Worm (Caenorhabditis elegans) whole organism, young adult: Measurements from ENCODE around the gene pdi-6.
A peak's percentile ranks its signal among the peaks of the same experiment; 100 is the strongest.

ENCODE experiments used
- B0035.1 ChIP-seq: sonication (generic microtip); optimal IDR thresholded peaks from 2 replicates; lab custom pipeline; 2016; ENCODE audit warnings: missing genetic modification characterization, mild to moderate bottlenecking, missing compliant biosample characterization, missing genotype, missing genetic modification reagents
- D2030.7 ChIP-seq: fragments of 200-800 bp; sonication (Bioruptor generic); IDR thresholded peaks from 2 replicates; pipeline ENCODE4 v1.3.6; 2022; ENCODE audit warnings: missing genetic modification reagents, missing genetic modification characterization, missing compliant biosample characterization
- F37B4.10 ChIP-seq: fragments of 200-800 bp; sonication (Bioruptor generic); IDR thresholded peaks from 2 replicates; pipeline ENCODE4 v1.3.6; 2022; ENCODE audit warnings: missing genetic modification characterization, missing compliant biosample characterization
- F49E8.2 ChIP-seq: sonication (generic microtip); optimal IDR thresholded peaks from 3 replicates; lab custom pipeline; 2017; ENCODE audit warnings: missing genetic modification characterization, mild to moderate bottlenecking, missing compliant biosample characterization, antibody characterized with exemption, moderate library complexity; ENCODE audit not compliant: insufficient read depth
- F55B11.4 ChIP-seq: sonication (generic microtip); optimal IDR thresholded peaks from 2 replicates; lab custom pipeline; 2016; ENCODE audit warnings: missing compliant biosample characterization, missing genetic modification characterization, borderline replicate concordance; ENCODE audit not compliant: insufficient read depth
- Y67H2A.10 ChIP-seq: fragments of 200-800 bp; sonication (Bioruptor generic); conservative IDR thresholded peaks from 2 replicates; pipeline ENCODE4 v1.3.6; 2022; ENCODE audit warnings: missing genetic modification reagents, missing genetic modification characterization, missing compliant biosample characterization
- Y79H2A.3 ChIP-seq: fragments of 200-800 bp; sonication (Bioruptor generic); conservative IDR thresholded peaks from 2 replicates; pipeline ENCODE4 v1.3.6; 2022; ENCODE audit warnings: missing genetic modification reagents, missing genetic modification characterization, missing compliant biosample characterization
- Y95B8A.8 ChIP-seq: fragments of 200-800 bp; sonication (Bioruptor generic); IDR thresholded peaks from 2 replicates; pipeline ENCODE4 v1.3.6; 2022; ENCODE audit warnings: missing genetic modification reagents, missing genetic modification characterization, missing compliant biosample characterization
- aptf-2 ChIP-seq: fragments of 200-800 bp; sonication (Bioruptor generic); conservative IDR thresholded peaks from 2 replicates; pipeline ENCODE4 v1.3.6; 2022; ENCODE audit warnings: missing genetic modification reagents, missing genetic modification characterization, missing compliant biosample characterization
- atf-7 ChIP-seq: sonication (generic microtip); optimal IDR thresholded peaks from 2 replicates; lab custom pipeline; 2017; ENCODE audit warnings: mild to moderate bottlenecking, missing genetic modification characterization, missing compliant biosample characterization
- bed-1 ChIP-seq: fragments of 200-800 bp; sonication (Bioruptor generic); IDR thresholded peaks from 2 replicates; pipeline ENCODE4 v1.3.6; 2022; ENCODE audit warnings: missing genetic modification reagents, missing genetic modification characterization, missing compliant biosample characterization
- cebp-1 ChIP-seq, 2 experiments: fragments of 200-800 bp in 1 of 2; sonication (Bioruptor generic) in 1 of 2; sonication (generic microtip) in 1 of 2; IDR thresholded peaks in 1 of 2; optimal IDR thresholded peaks in 1 of 2; 2 replicates each; pipeline versions ENCODE4 v1.3.6 to Lab custom; 2017 to 2022; ENCODE audit warnings: missing compliant biosample characterization in 2 of 2, missing genetic modification characterization in 2 of 2, mild to moderate bottlenecking in 1 of 2, missing genetic modification reagents in 1 of 2, moderate library complexity in 1 of 2
- cebp-2 ChIP-seq: fragments of 200-800 bp; sonication (Bioruptor generic); IDR thresholded peaks from 2 replicates; pipeline ENCODE4 v1.3.6; 2022; ENCODE audit warnings: missing genetic modification characterization, missing compliant biosample characterization
- ceh-79 ChIP-seq: sonication (generic microtip); optimal IDR thresholded peaks from 2 replicates; lab custom pipeline; 2017; ENCODE audit warnings: mild to moderate bottlenecking, missing genetic modification characterization, missing compliant biosample characterization
- ceh-91 ChIP-seq: fragments of 200-800 bp; sonication (Bioruptor generic); IDR thresholded peaks from 2 replicates; pipeline ENCODE4 v1.3.6; 2022; ENCODE audit warnings: missing genetic modification reagents, missing genetic modification characterization, missing compliant biosample characterization
- dox-1 ChIP-seq: fragments of 200-800 bp; sonication (Bioruptor generic); IDR thresholded peaks from 2 replicates; pipeline ENCODE4 v1.3.6; 2022; ENCODE audit warnings: missing genetic modification reagents, missing genetic modification characterization, missing compliant biosample characterization
- egl-44 ChIP-seq: fragments of 200-800 bp; sonication (Bioruptor generic); IDR thresholded peaks from 2 replicates; pipeline ENCODE4 v1.3.6; 2022; ENCODE audit warnings: missing genetic modification reagents, missing genetic modification characterization, missing compliant biosample characterization
- ekl-4 ChIP-seq: fragments of 200-800 bp; sonication (Bioruptor generic); IDR thresholded peaks from 2 replicates; pipeline ENCODE4 v1.3.6; 2022; ENCODE audit warnings: missing genetic modification reagents, missing genetic modification characterization, missing compliant biosample characterization
- gei-17 ChIP-seq: fragments of 200-800 bp; sonication (Bioruptor generic); optimal IDR thresholded peaks from 2 replicates; lab custom pipeline; 2018; ENCODE audit warnings: mild to moderate bottlenecking, missing genetic modification characterization, missing compliant biosample characterization
- hlh-12 ChIP-seq: sonication (generic microtip); optimal IDR thresholded peaks from 2 replicates; lab custom pipeline; 2016; ENCODE audit warnings: missing genetic modification characterization, missing compliant biosample characterization
- lin-40 ChIP-seq: sonication (generic microtip); optimal IDR thresholded peaks from 2 replicates; lab custom pipeline; 2016; ENCODE audit warnings: missing genetic modification characterization, mild to moderate bottlenecking, missing compliant biosample characterization, missing genotype, missing genetic modification reagents
- lsy-27 ChIP-seq: sonication (generic microtip); optimal IDR thresholded peaks from 2 replicates; lab custom pipeline; 2017; ENCODE audit warnings: missing genetic modification characterization, mild to moderate bottlenecking, missing compliant biosample characterization, antibody characterized with exemption, missing genotype, borderline replicate concordance; ENCODE audit not compliant: insufficient read depth
- madf-10 ChIP-seq: sonication (generic microtip); optimal IDR thresholded peaks from 2 replicates; lab custom pipeline; 2016; ENCODE audit warnings: mild to moderate bottlenecking, missing genetic modification characterization, missing compliant biosample characterization
- mel-28 ChIP-seq: sonication (generic microtip); optimal IDR thresholded peaks from 2 replicates; lab custom pipeline; 2016; ENCODE audit warnings: borderline replicate concordance, mild to moderate bottlenecking, missing genetic modification characterization, missing compliant biosample characterization
- mes-4 ChIP-seq: sonication (generic microtip); optimal IDR thresholded peaks from 2 replicates; lab custom pipeline; 2016; ENCODE audit warnings: missing genotype, missing genetic modification characterization, missing compliant biosample characterization
- mxl-1 ChIP-seq: sonication (generic microtip); optimal IDR thresholded peaks from 2 replicates; lab custom pipeline; 2016; ENCODE audit warnings: missing genetic modification characterization, missing compliant biosample characterization
- repo-1 ChIP-seq: sonication (generic microtip); optimal IDR thresholded peaks from 2 replicates; lab custom pipeline; 2017; ENCODE audit warnings: mild to moderate bottlenecking, missing genetic modification characterization, missing compliant biosample characterization
- sdz-38 ChIP-seq: sonication (generic microtip); optimal IDR thresholded peaks from 2 replicates; lab custom pipeline; 2016; ENCODE audit warnings: missing genotype, missing genetic modification characterization, missing compliant biosample characterization
- snpc-1.1 ChIP-seq: sonication (generic microtip); optimal IDR thresholded peaks from 2 replicates; lab custom pipeline; 2017; ENCODE audit warnings: missing genetic modification characterization, mild to moderate bottlenecking, missing compliant biosample characterization, antibody characterized with exemption, moderate library complexity, missing genotype, missing genetic modification reagents; ENCODE audit not compliant: insufficient read depth
- snpc-1.3 ChIP-seq: sonication (generic microtip); optimal IDR thresholded peaks from 2 replicates; lab custom pipeline; 2017; ENCODE audit warnings: missing genetic modification characterization, mild to moderate bottlenecking, missing compliant biosample characterization, antibody characterized with exemption, moderate library complexity, missing genotype, missing genetic modification reagents; ENCODE audit not compliant: insufficient read depth
- somi-1 ChIP-seq: fragments of 200-800 bp; sonication (Bioruptor generic); optimal IDR thresholded peaks from 2 replicates; lab custom pipeline; 2018; ENCODE audit warnings: mild to moderate bottlenecking, missing genetic modification characterization, missing compliant biosample characterization
- zim-3 ChIP-seq: sonication (generic microtip); optimal IDR thresholded peaks from 2 replicates; lab custom pipeline; 2017; ENCODE audit warnings: mild to moderate bottlenecking, missing genetic modification characterization, moderate library complexity, missing compliant biosample characterization
- ztf-18 ChIP-seq: sonication (generic microtip); optimal IDR thresholded peaks from 2 replicates; lab custom pipeline; 2016; ENCODE audit warnings: missing genotype, mild to moderate bottlenecking, missing genetic modification characterization, missing compliant biosample characterization
- ztf-22 ChIP-seq: fragments of 200-800 bp; sonication (Bioruptor generic); optimal IDR thresholded peaks from 2 replicates; lab custom pipeline; 2018; ENCODE audit warnings: mild to moderate bottlenecking, missing genetic modification characterization, moderate library complexity, missing compliant biosample characterization
- ztf-26 ChIP-seq: sonication (generic microtip); optimal IDR thresholded peaks from 2 replicates; lab custom pipeline; 2017; ENCODE audit warnings: missing genetic modification characterization, missing compliant biosample characterization
- ztf-6 ChIP-seq: fragments of 200-800 bp; sonication (Bioruptor generic); IDR thresholded peaks from 2 replicates; pipeline ENCODE4 v1.3.6; 2022; ENCODE audit warnings: missing genetic modification reagents, missing genetic modification characterization, missing compliant biosample characterization

The pdi-6 gene

ce11 chrX:7040760-7041159 lies 27.6 kb downstream of the pdi-6 start:
- no peak for TF ChIP-seq gei-17
- TF ChIP-seq Y67H2A.10 (GFP tag; lab: Robert Waterston, UW) = no peak
- TF ChIP-seq ceh-79 = no peak
- no peak for TF ChIP-seq lsy-27 (tag; lab: Kevin White, UChicago)
- no peak for TF ChIP-seq Y95B8A.8 (GFP tag; lab: Robert Waterston, UW)
- TF ChIP-seq ztf-6 (GFP tag; lab: Robert Waterston, UW) = no peak
- TF ChIP-seq dox-1 = no peak
- TF ChIP-seq snpc-1.3 (tag; lab: Kevin White, UChicago) = no peak
- TF ChIP-seq repo-1 (tag; lab: Kevin White, UChicago) = no peak
- no peak for TF ChIP-seq egl-44 (GFP tag; lab: Robert Waterston, UW)
- TF ChIP-seq zim-3 (tag; lab: Kevin White, UChicago) = no peak
- TF ChIP-seq hlh-12 = no peak
- no peak for TF ChIP-seq F55B11.4
- no peak for TF ChIP-seq Y79H2A.3 (GFP tag; lab: Robert Waterston, UW)
- no peak for TF ChIP-seq mel-28

- TF ChIP-seq F37B4.10 (GFP tag; lab: Robert Waterston, UW) = 0 out of 2 replicates have a peak, but pooled peaks have one; percentile 70
- TF ChIP-seq atf-7 (tag; lab: Kevin White, UChicago) = no peak
- TF ChIP-seq cebp-1 (GFP tag; IDR thresholded peaks at IDR 0.05; lab: Robert Waterston, UW) = no peak
- TF ChIP-seq cebp-1 (tag; optimal IDR thresholded peaks at IDR 0.05; lab: Kevin White, UChicago) = no peak
- TF ChIP-seq, all 124 proteins: peak for 1
Observed at ce11 chrX:7037998-7038397, 30.4 kb downstream of the pdi-6 start.

ce11 chrX:7035937-7036336 lies 32.4 kb downstream of the pdi-6 start, which contains the start of gene cest-19:
Gene cest-19, minus strand, starts transcription at chrX:7036037.
- TF ChIP-seq ztf-26 (tag; lab: Kevin White, UChicago) (no peak), ztf-22 (GFP tag; lab: Kevin White, UChicago) (no peak), ceh-91 (GFP tag; lab: Robert Waterston, UW) (no peak), Y67H2A.10 (GFP tag; lab: Robert Waterston, UW) (no peak), D2030.7 (GFP tag; lab: Robert Waterston, UW) (no peak), sdz-38 (tag; lab: Kevin White, UChicago) (no peak), somi-1 (GFP tag; lab: Kevin White, UChicago) (no peak), mes-4 (tag; lab: Kevin White, UChicago) (no peak), cebp-2 (GFP tag; lab: Robert Waterston, UW) (no peak)

ce11 chrX:7033716-7034270 lies 34.6 kb downstream of the pdi-6 start:
- TF ChIP-seq F37B4.10 (GFP tag; lab: Robert Waterston, UW) = no peak
- no peak for TF ChIP-seq B0035.1 (tag; lab: Kevin White, UChicago)
- no peak for TF ChIP-seq lin-40 (tag; lab: Kevin White, UChicago)
- no peak for TF ChIP-seq mes-4 (tag; lab: Kevin White, UChicago)
- TF ChIP-seq snpc-1.1 = no peak
- TF ChIP-seq dox-1 = no peak
- TF ChIP-seq snpc-1.3 (tag; lab: Kevin White, UChicago) = no peak

ce11 chrX:7028836-7029235 lies 39.5 kb downstream of the pdi-6 start, which contains the start of gene flp-26:
Gene flp-26, plus strand, starts transcription at chrX:7029136.
- TF ChIP-seq mxl-1 (tag; lab: Kevin White, UChicago) = no peak
- no peak for TF ChIP-seq ztf-18 (tag; lab: Kevin White, UChicago)
- TF ChIP-seq F49E8.2 (tag; lab: Kevin White, UChicago) = no peak
- TF ChIP-seq bed-1 (GFP tag; lab: Robert Waterston, UW) = no peak
- no peak for TF ChIP-seq madf-10 (tag; lab: Kevin White, UChicago)
- TF ChIP-seq aptf-2 (GFP tag; lab: Robert Waterston, UW) = no peak
- TF ChIP-seq ekl-4 (GFP tag; lab: Robert Waterston, UW) = no peak
